Fruit fly (Drosophila melanogaster) whole organism, embryonic: ENCODE results near the gene Dic4.

Source experiments
- Antp ChIP-seq: fragments of 200-800 bp; sonication (Bioruptor generic); optimal IDR thresholded peaks from 3 replicates; lab custom pipeline; 2016; ENCODE audit warnings: missing biosample characterization, missing genetic modification characterization
- B-H1 ChIP-seq: fragments of 200-800 bp; sonication (Bioruptor generic); IDR thresholded peaks from 3 replicates; pipeline ENCODE4 v1.3.6; 2022; ENCODE audit warnings: missing biosample characterization, missing genetic modification characterization
- CG10209 ChIP-seq: fragments of 200-800 bp; sonication (Bioruptor generic); optimal IDR thresholded peaks from 3 replicates; lab custom pipeline; 2017; ENCODE audit warnings: missing biosample characterization, mild to moderate bottlenecking, missing genetic modification characterization, missing genetic modification reagents
- CG10274 ChIP-seq: fragments of 200-800 bp; sonication (Bioruptor generic); optimal IDR thresholded peaks from 3 replicates; lab custom pipeline; 2017; ENCODE audit warnings: missing biosample characterization, mild to moderate bottlenecking, missing genetic modification characterization
- CG10654 ChIP-seq: fragments of 200-800 bp; sonication (Bioruptor generic); optimal IDR thresholded peaks from 2 replicates; lab custom pipeline; 2016; ENCODE audit warnings: missing biosample characterization, missing genetic modification characterization
- CG11398 ChIP-seq: fragments of 200-800 bp; sonication (Bioruptor generic); optimal IDR thresholded peaks from 2 replicates; lab custom pipeline; 2016; ENCODE audit warnings: missing biosample characterization, missing genetic modification characterization
- CG1233 ChIP-seq: fragments of 200-800 bp; sonication (Bioruptor generic); optimal IDR thresholded peaks from 4 replicates; lab custom pipeline; 2018; ENCODE audit warnings: missing biosample characterization, mild to moderate bottlenecking, missing genetic modification characterization
- CG13424 ChIP-seq: fragments of 200-800 bp; sonication (Bioruptor generic); optimal IDR thresholded peaks from 2 replicates; lab custom pipeline; 2019; ENCODE audit warnings: missing biosample characterization, mild to moderate bottlenecking, missing genetic modification characterization, moderate library complexity
- CG13624 ChIP-seq: fragments of 200-800 bp; sonication (Bioruptor generic); optimal IDR thresholded peaks from 2 replicates; lab custom pipeline; 2016; ENCODE audit warnings: missing biosample characterization, missing genetic modification characterization
- CG14014 ChIP-seq: fragments of 200-800 bp; sonication (Bioruptor generic); IDR thresholded peaks from 2 replicates; pipeline ENCODE4 v1.3.6; 2022; ENCODE audit warnings: missing biosample characterization, missing genetic modification characterization
- CG16813 ChIP-seq: fragments of 200-800 bp; sonication (Bioruptor generic); IDR thresholded peaks from 3 replicates; pipeline ENCODE4 v1.3.6; 2022; ENCODE audit warnings: missing biosample characterization, missing genetic modification characterization; ENCODE audit not compliant: partially characterized antibody
- CG17328 ChIP-seq: fragments of 200-800 bp; sonication (Bioruptor generic); IDR thresholded peaks from 2 replicates; pipeline ENCODE4 v1.3.6; 2022; ENCODE audit warnings: missing biosample characterization, missing genetic modification characterization
- CG17568 ChIP-seq: fragments of 200-800 bp; sonication (Bioruptor generic); optimal IDR thresholded peaks from 2 replicates; lab custom pipeline; 2018; ENCODE audit warnings: missing biosample characterization, mild to moderate bottlenecking, missing genetic modification characterization, moderate library complexity
- CG1832 ChIP-seq: fragments of 200-800 bp; sonication (Bioruptor generic); optimal IDR thresholded peaks from 2 replicates; lab custom pipeline; 2017; ENCODE audit warnings: missing biosample characterization, mild to moderate bottlenecking, missing genetic modification characterization, inconsistent platforms
- CG30403 ChIP-seq: fragments of 200-800 bp; sonication (Bioruptor generic); optimal IDR thresholded peaks from 3 replicates; lab custom pipeline; 2016; ENCODE audit warnings: missing biosample characterization, missing genetic modification characterization
- CG4282 ChIP-seq: fragments of 200-800 bp; sonication (Bioruptor generic); optimal IDR thresholded peaks from 2 replicates; lab custom pipeline; 2016; ENCODE audit warnings: missing biosample characterization, missing genetic modification characterization
- CG5245 ChIP-seq: fragments of 200-800 bp; sonication (Bioruptor generic); optimal IDR thresholded peaks from 3 replicates; lab custom pipeline; 2016; ENCODE audit warnings: missing biosample characterization, missing genetic modification characterization
- CG5953 ChIP-seq: fragments of 200-800 bp; sonication (Bioruptor generic); IDR thresholded peaks from 2 replicates; pipeline ENCODE4 v1.3.6; 2022; ENCODE audit warnings: missing biosample characterization, missing genetic modification characterization
- CG6791 ChIP-seq: fragments of 200-800 bp; sonication (Bioruptor generic); IDR thresholded peaks from 3 replicates; pipeline ENCODE4 v1.3.6; 2022; ENCODE audit warnings: missing biosample characterization, missing genetic modification characterization; ENCODE audit not compliant: partially characterized antibody
- CG8359 ChIP-seq: fragments of 200-800 bp; sonication (Bioruptor generic); optimal IDR thresholded peaks from 2 replicates; lab custom pipeline; 2017; ENCODE audit warnings: missing biosample characterization, mild to moderate bottlenecking, missing genetic modification characterization, borderline replicate concordance
- CG8388 ChIP-seq: fragments of 200-800 bp; sonication (Bioruptor generic); optimal IDR thresholded peaks from 2 replicates; lab custom pipeline; 2019; ENCODE audit warnings: missing biosample characterization, mild to moderate bottlenecking, missing genetic modification characterization, moderate library complexity
- CG9797 ChIP-seq: fragments of 200-800 bp; sonication (Bioruptor generic); optimal IDR thresholded peaks from 3 replicates; lab custom pipeline; 2018; ENCODE audit warnings: missing biosample characterization, mild to moderate bottlenecking, missing genetic modification characterization
- Deaf1 ChIP-seq: fragments of 200-800 bp; optimal IDR thresholded peaks from 3 replicates; lab custom pipeline; 2019; ENCODE audit warnings: missing biosample characterization, mild to moderate bottlenecking, missing genetic modification characterization, moderate library complexity
- Elba2 ChIP-seq: fragments of 200-800 bp; sonication (Bioruptor generic); optimal IDR thresholded peaks from 3 replicates; lab custom pipeline; 2016; ENCODE audit warnings: missing biosample characterization, missing genetic modification characterization
- Gsc ChIP-seq: fragments of 200-800 bp; sonication (Bioruptor generic); IDR thresholded peaks from 2 replicates; pipeline ENCODE4 v1.3.6; 2022; ENCODE audit warnings: missing biosample characterization, missing genetic modification characterization
- H2.0 ChIP-seq: fragments of 200-800 bp; sonication (Bioruptor generic); IDR thresholded peaks from 2 replicates; pipeline ENCODE4 v1.3.6; 2022; ENCODE audit warnings: missing biosample characterization, missing genetic modification characterization
- Hsf ChIP-seq: fragments of 200-800 bp; sonication (Bioruptor generic); optimal IDR thresholded peaks from 3 replicates; lab custom pipeline; 2016; ENCODE audit warnings: missing biosample characterization, missing genetic modification characterization
- Meics ChIP-seq: fragments of 200-800 bp; sonication (Bioruptor generic); optimal IDR thresholded peaks from 2 replicates; lab custom pipeline; 2017; ENCODE audit warnings: missing biosample characterization, mild to moderate bottlenecking, missing genetic modification characterization
- Mrtf ChIP-seq: fragments of 200-800 bp; sonication (Bioruptor generic); IDR thresholded peaks from 3 replicates; pipeline ENCODE4 v1.3.6; 2022; ENCODE audit warnings: missing biosample characterization, missing genetic modification characterization
- NC2α ChIP-seq: fragments of 200-800 bp; sonication (Bioruptor generic); optimal IDR thresholded peaks from 2 replicates; lab custom pipeline; 2016; ENCODE audit warnings: missing biosample characterization, missing genetic modification characterization
- NFAT ChIP-seq: fragments of 200-800 bp; sonication (Bioruptor generic); IDR thresholded peaks from 2 replicates; pipeline ENCODE4 v1.3.6; 2022; ENCODE audit warnings: missing biosample characterization, missing genetic modification characterization
- Nf-YC ChIP-seq: fragments of 200-800 bp; optimal IDR thresholded peaks from 3 replicates; lab custom pipeline; 2019; ENCODE audit warnings: missing biosample characterization, mild to moderate bottlenecking, missing genetic modification characterization, moderate library complexity
- Opbp ChIP-seq: fragments of 200-800 bp; sonication (Bioruptor generic); IDR thresholded peaks from 3 replicates; pipeline ENCODE4 v1.3.6; 2022; ENCODE audit warnings: missing biosample characterization, missing genetic modification characterization; ENCODE audit not compliant: partially characterized antibody
- Optix ChIP-seq: fragments of 200-800 bp; sonication (Bioruptor generic); IDR thresholded peaks from 3 replicates; pipeline ENCODE4 v1.3.6; 2022; ENCODE audit warnings: missing biosample characterization, missing genetic modification characterization
- ab ChIP-seq: fragments of 200-800 bp; sonication (Bioruptor generic); optimal IDR thresholded peaks from 2 replicates; lab custom pipeline; 2016; ENCODE audit warnings: missing biosample characterization, missing genetic modification characterization
- aop ChIP-seq: fragments of 200-800 bp; sonication (Bioruptor generic); IDR thresholded peaks from 2 replicates; pipeline ENCODE4 v1.3.6; 2022; ENCODE audit warnings: missing biosample characterization, missing genetic modification characterization
- cg ChIP-seq: fragments of 200-800 bp; sonication (Bioruptor generic); optimal IDR thresholded peaks from 3 replicates; lab custom pipeline; 2019; ENCODE audit warnings: missing biosample characterization, mild to moderate bottlenecking, missing genetic modification characterization, moderate library complexity
- chif ChIP-seq, 2 experiments: fragments of 200-800 bp; sonication (Bioruptor generic); optimal IDR thresholded peaks; 3 replicates each; lab custom pipeline; 2016; ENCODE audit warnings: missing biosample characterization in 2 of 2, missing genetic modification characterization in 2 of 2
- corto ChIP-seq: fragments of 200-800 bp; sonication (Bioruptor generic); optimal IDR thresholded peaks from 2 replicates; lab custom pipeline; 2016; ENCODE audit warnings: missing biosample characterization, mild to moderate bottlenecking, missing genetic modification characterization, moderate library complexity
- gcm2 ChIP-seq: fragments of 200-800 bp; sonication (Bioruptor generic); optimal IDR thresholded peaks from 2 replicates; lab custom pipeline; 2016; ENCODE audit warnings: missing biosample characterization, missing genetic modification characterization
- jumu ChIP-seq: fragments of 200-800 bp; sonication (Bioruptor generic); optimal IDR thresholded peaks from 3 replicates; lab custom pipeline; 2016; ENCODE audit warnings: missing biosample characterization, missing genetic modification characterization
- ken ChIP-seq: fragments of 200-800 bp; sonication (Bioruptor generic); IDR thresholded peaks from 3 replicates; pipeline ENCODE4 v1.3.6; 2022; ENCODE audit warnings: missing biosample characterization, missing genetic modification characterization
- klu ChIP-seq: fragments of 200-800 bp; sonication (Bioruptor generic); IDR thresholded peaks from 2 replicates; pipeline ENCODE4 v1.3.6; 2022; ENCODE audit warnings: missing biosample characterization, missing genetic modification characterization
- lola ChIP-seq, 3 experiments: fragments of >200 bp in 2 of 3; fragments of 200-800 bp in 1 of 3; sonication (Bioruptor generic) in 1 of 3; optimal IDR thresholded peaks; 2 replicates each; lab custom pipeline; 2017 to 2019; ENCODE audit warnings: missing biosample characterization in 3 of 3, missing genetic modification characterization in 3 of 3, mild to moderate bottlenecking in 1 of 3, moderate library complexity in 1 of 3
- pros ChIP-seq: fragments of 200-800 bp; sonication (Bioruptor generic); optimal IDR thresholded peaks from 3 replicates; lab custom pipeline; 2019; ENCODE audit warnings: missing biosample characterization, mild to moderate bottlenecking, missing genetic modification characterization, moderate library complexity
- sens-2 ChIP-seq: fragments of 200-800 bp; sonication (Bioruptor generic); IDR thresholded peaks from 2 replicates; pipeline ENCODE4 v1.3.6; 2022; ENCODE audit warnings: missing biosample characterization, missing genetic modification characterization
- shn ChIP-seq: fragments of 200-800 bp; sonication (Bioruptor generic); optimal IDR thresholded peaks from 3 replicates; lab custom pipeline; 2016; ENCODE audit warnings: missing biosample characterization, missing genetic modification characterization
- sob ChIP-seq: fragments of 200-800 bp; sonication (Bioruptor generic); IDR thresholded peaks from 2 replicates; pipeline ENCODE4 v1.3.6; 2022; ENCODE audit warnings: missing biosample characterization, missing genetic modification characterization
- sug ChIP-seq: fragments of 200-800 bp; optimal IDR thresholded peaks from 2 replicates; lab custom pipeline; 2019; ENCODE audit warnings: missing biosample characterization, mild to moderate bottlenecking, missing genetic modification characterization, moderate library complexity
- tx ChIP-seq: fragments of 200-800 bp; sonication (Bioruptor generic); optimal IDR thresholded peaks from 2 replicates; lab custom pipeline; 2016; ENCODE audit warnings: missing biosample characterization, missing genetic modification characterization
- unpg ChIP-seq: fragments of 200-800 bp; sonication (Bioruptor generic); optimal IDR thresholded peaks from 3 replicates; lab custom pipeline; 2018; ENCODE audit warnings: missing biosample characterization, mild to moderate bottlenecking, missing genetic modification characterization, moderate library complexity

Dic4 gene

dm6 chr3L:18675363-18675866, 22.8 kb downstream of the Dic4 start, which contains the start of the genes GNBP2 and GNBP1 (continued):
- TF ChIP-seq Meics (GFP tag; lab: Kevin White, UChicago) (peak; percentile 75), gcm2 (GFP tag; lab: Kevin White, UChicago) (no peak), CG10654 (GFP tag; lab: Kevin White, UChicago) (peak; percentile 17), chif (GFP tag; optimal IDR thresholded peaks at IDR 0.05; lab: Kevin White, UChicago) (no peak), lola (GFP tag; optimal IDR thresholded peaks at IDR 0.05; lab: Kevin White, UChicago) (peak in 1 of 3 experiments; percentile 20), Elba2 (no peak), ab (GFP tag; lab: Kevin White, UChicago) (no peak), CG14014 (GFP tag; lab: Robert Waterston, UW) (peak; percentile 41; the same call in 1 of the 2 replicates), klu (GFP tag; lab: Robert Waterston, UW) (no peak; the same call in 1 of the 2 replicates), CG10209 (GFP tag; lab: Kevin White, UChicago) (peak; percentile 4), shn (GFP tag; lab: Kevin White, UChicago) (no peak), NC2α (GFP tag; lab: Kevin White, UChicago) (no peak), CG17328 (GFP tag; lab: Robert Waterston, UW) (peak; percentile 51; the same call in 1 of the 2 replicates), CG10274 (GFP tag; lab: Kevin White, UChicago) (no peak), CG6791 (GFP tag; lab: Robert Waterston, UW) (no peak), CG30403 (GFP tag; lab: Kevin White, UChicago) (peak; percentile 51), CG9797 (GFP tag; lab: Kevin White, UChicago) (no peak), Gsc (GFP tag; lab: Robert Waterston, UW) (no peak), CG17568 (GFP tag; lab: Kevin White, UChicago) (no peak), Opbp (GFP tag; lab: Robert Waterston, UW) (no peak), Nf-YC (no peak), B-H1 (peak; percentile 32; the same call in 2 of the 3 replicates), Mrtf (GFP tag; lab: Robert Waterston, UW) (no peak), CG11398 (GFP tag; lab: Kevin White, UChicago) (no peak), Deaf1 (tag; lab: Kevin White, UChicago) (no peak), tx (GFP tag; lab: Kevin White, UChicago) (no peak), Antp (GFP tag; lab: Kevin White, UChicago) (no peak), aop (GFP tag; lab: Robert Waterston, UW) (no peak), CG8359 (GFP tag; lab: Kevin White, UChicago) (no peak), CG13424 (tag; lab: Kevin White, UChicago) (peak; percentile 59), ken (no peak), pros (GFP tag; lab: Kevin White, UChicago) (no peak), cg (GFP tag; lab: Kevin White, UChicago) (no peak), unpg (peak; percentile 73), H2.0 (GFP tag; lab: Robert Waterston, UW) (0 out of 2 replicates have a peak, but pooled peaks have one; percentile 7), jumu (GFP tag; lab: Kevin White, UChicago) (no peak), sob (0 out of 2 replicates have a peak, but pooled peaks have one; percentile 44), NFAT (GFP tag; lab: Robert Waterston, UW) (no peak), CG1233 (GFP tag; lab: Kevin White, UChicago) (peak; percentile 16), Hsf (GFP tag; lab: Kevin White, UChicago) (no peak), Optix (GFP tag; lab: Robert Waterston, UW) (no peak), sens-2 (GFP tag; lab: Robert Waterston, UW) (no peak), CG4282 (GFP tag; lab: Kevin White, UChicago) (no peak), CG1832 (GFP tag; lab: Kevin White, UChicago) (no peak), CG8388 (peak; percentile 56), sug (tag; lab: Kevin White, UChicago) (peak; percentile 23), CG16813 (GFP tag; lab: Robert Waterston, UW) (no peak), CG13624 (GFP tag; lab: Kevin White, UChicago) (no peak), CG5245 (GFP tag; lab: Kevin White, UChicago) (no peak), corto (GFP tag; lab: Kevin White, UChicago) (peak; percentile 13), CG5953 (GFP tag; lab: Robert Waterston, UW) (no peak)
